Fruit fly (Drosophila melanogaster) whole organism, adult: ENCODE results near the gene CG44006.

Source experiments
- CG11617 ChIP-seq: fragments of 200-800 bp; sonication (Bioruptor generic); optimal IDR thresholded peaks from 2 replicates; lab custom pipeline; 2017; ENCODE audit warnings: mild to moderate bottlenecking, missing biosample characterization, missing genetic modification reagents, missing genetic modification characterization
- CG12768 ChIP-seq: fragments of 200-800 bp; sonication (Bioruptor generic); optimal IDR thresholded peaks from 2 replicates; lab custom pipeline; 2017; ENCODE audit warnings: missing biosample characterization, missing genetic modification characterization, mild to moderate bottlenecking, moderate library complexity, missing genetic modification reagents
- CG1620 ChIP-seq: fragments of 200-800 bp; sonication (Bioruptor generic); optimal IDR thresholded peaks from 2 replicates; lab custom pipeline; 2016; ENCODE audit warnings: missing biosample characterization, missing genetic modification characterization
- CG33017 ChIP-seq: fragments of 200-800 bp; sonication (Bioruptor generic); optimal IDR thresholded peaks from 2 replicates; lab custom pipeline; 2018; ENCODE audit warnings: missing biosample characterization, mild to moderate bottlenecking, missing genetic modification characterization, moderate library complexity
- CG7045 ChIP-seq: fragments of 200-800 bp; sonication (Bioruptor generic); optimal IDR thresholded peaks from 2 replicates; lab custom pipeline; 2017; ENCODE audit warnings: missing biosample characterization, mild to moderate bottlenecking, missing genetic modification characterization
- CG7101 ChIP-seq: fragments of 200-800 bp; sonication (Bioruptor generic); optimal IDR thresholded peaks from 2 replicates; lab custom pipeline; 2018; ENCODE audit warnings: missing biosample characterization, mild to moderate bottlenecking, missing genetic modification characterization, moderate library complexity
- Clk ChIP-seq: fragments of 200-800 bp; sonication (Bioruptor generic); optimal IDR thresholded peaks from 2 replicates; lab custom pipeline; 2017; ENCODE audit warnings: missing biosample characterization, missing genetic modification characterization
- Crg-1 ChIP-seq: fragments of 200-800 bp; sonication (Bioruptor generic); optimal IDR thresholded peaks from 2 replicates; lab custom pipeline; 2016; ENCODE audit warnings: missing biosample characterization, missing genetic modification characterization
- cic ChIP-seq: fragments of 200-800 bp; sonication (Bioruptor generic); optimal IDR thresholded peaks from 2 replicates; lab custom pipeline; 2017; ENCODE audit warnings: missing biosample characterization, mild to moderate bottlenecking, missing genetic modification characterization, moderate library complexity
- cnc ChIP-seq, 2 experiments: fragments of >200 bp; optimal IDR thresholded peaks; 2 replicates each; lab custom pipeline; 2017
- kay ChIP-seq: fragments of 200-800 bp; sonication (Bioruptor generic); peaks from one replicate; lab custom pipeline; 2016; ENCODE audit warnings: missing biosample characterization, missing genetic modification characterization, borderline replicate concordance
- ovo ChIP-seq: fragments of 200-800 bp; sonication (Bioruptor generic); optimal IDR thresholded peaks from 2 replicates; lab custom pipeline; 2016; ENCODE audit warnings: missing biosample characterization, missing genetic modification characterization
- tj ChIP-seq: fragments of 200-800 bp; sonication (Bioruptor generic); optimal IDR thresholded peaks from 3 replicates; lab custom pipeline; 2017; ENCODE audit warnings: missing biosample characterization, mild to moderate bottlenecking, missing genetic modification characterization, moderate library complexity

- TF ChIP-seq CG7101 (tag; lab: Kevin White, UChicago) (peak; percentile 47), Clk (GFP tag; lab: Kevin White, UChicago) (no peak), CG11617 (no peak), cnc (optimal IDR thresholded peaks at IDR 0.05; lab: Kevin White, UChicago) (no peak), cic (peak; percentile 42), tj (no peak), kay (GFP tag; lab: Kevin White, UChicago) (no peak), ovo (GFP tag; lab: Kevin White, UChicago) (peak; percentile 7), CG12768 (GFP tag; lab: Kevin White, UChicago) (peak; percentile 10), Crg-1 (GFP tag; lab: Kevin White, UChicago) (no peak), CG7045 (GFP tag; lab: Kevin White, UChicago) (no peak), CG33017 (tag; lab: Kevin White, UChicago) (no peak), CG1620 (GFP tag; lab: Kevin White, UChicago) (no peak)
Measured at dm6 chr3L:18029546-18030300, 40.2 kb downstream of the CG44006 start.
